Worm (Caenorhabditis elegans): ENCODE data around the gene Y41C4A.12.

ce11 chrIII:11732056-11732455 is 5.6 kb upstream of the Y41C4A.12 start, which contains the start of gene Y41C4A.21:
- TF ChIP-seq F16B12.6 (tag; optimal IDR thresholded peaks at IDR 0.05) (no peak), nhr-28 (tag; optimal IDR thresholded peaks at IDR 0.05) (no peak), C16A3.4 (tag; optimal IDR thresholded peaks at IDR 0.05) (no peak), ama-1 (optimal IDR thresholded peaks at IDR 0.05) (no peak), lsy-2 (tag; optimal IDR thresholded peaks at IDR 0.05) (no peak), zag-1 (tag; optimal IDR thresholded peaks at IDR 0.05) (no peak), ztf-4 (tag; optimal IDR thresholded peaks at IDR 0.05) (no peak), unc-130 (tag; optimal IDR thresholded peaks at IDR 0.05) (no peak)

Data from whole organism, L1 larva.